Worm (Caenorhabditis elegans): ENCODE measurements around the gene ZK688.4.

ZK688.4 gene

ce11 chrIII:7909263-7909662 lies 14.4 kb downstream of the ZK688.4 start, which contains the start of gene ZK688.1:
Gene ZK688.1, plus strand, starts transcription at chrIII:7909563.
- no peak for TF ChIP-seq elt-1 (tag; optimal IDR thresholded peaks at IDR 0.05; ENCODE audit: borderline replicate concordance, insufficient read depth)
- TF ChIP-seq snpc-4 (tag; optimal IDR thresholded peaks at IDR 0.05), result no peak
- no peak for TF ChIP-seq hlh-1 (tag; optimal IDR thresholded peaks at IDR 0.05)
- TF ChIP-seq cnd-1 (tag; optimal IDR thresholded peaks at IDR 0.05), result no peak
- no peak for TF ChIP-seq nhr-28 (tag; optimal IDR thresholded peaks at IDR 0.05)
- no peak for TF ChIP-seq sptf-1 (tag; optimal IDR thresholded peaks at IDR 0.05)
- no peak for TF ChIP-seq unc-62 (GFP tag; optimal IDR thresholded peaks at IDR 0.05)
- no peak for TF ChIP-seq mab-5 (tag; optimal IDR thresholded peaks at IDR 0.05)
- TF ChIP-seq mep-1 (tag; optimal IDR thresholded peaks at IDR 0.05), result no peak
- no peak for TF ChIP-seq unc-120 (tag; optimal IDR thresholded peaks at IDR 0.05; ENCODE audit: poor library complexity, severe bottlenecking)
- no peak for TF ChIP-seq flh-1 (GFP tag; optimal IDR thresholded peaks at IDR 0.05)
- TF ChIP-seq pha-4 (tag; optimal IDR thresholded peaks at IDR 0.05), result no peak
- no peak for TF ChIP-seq ces-1 (GFP tag; optimal IDR thresholded peaks at IDR 0.05)
- no peak for TF ChIP-seq blmp-1 (tag; optimal IDR thresholded peaks at IDR 0.05)
- no peak for TF ChIP-seq nhr-237 (tag; optimal IDR thresholded peaks at IDR 0.05)
- no peak for TF ChIP-seq nhr-12 (tag; optimal IDR thresholded peaks at IDR 0.05)

ce11 chrIII:7911621-7912020 lies 16.8 kb downstream of the ZK688.4 start, which contains the start of gene ZK688.7:
Gene ZK688.7, minus strand, starts transcription at chrIII:7911634.
- peak; percentile 12 for TF ChIP-seq unc-62 (GFP tag; optimal IDR thresholded peaks at IDR 0.05)
- no peak for TF ChIP-seq zip-8 (tag; optimal IDR thresholded peaks at IDR 0.05)
- TF ChIP-seq nhr-2 (tag; optimal IDR thresholded peaks at IDR 0.05), result peak; percentile 51
- peak; percentile 61 for TF ChIP-seq ceh-39 (tag; optimal IDR thresholded peaks at IDR 0.05)
- TF ChIP-seq sem-2 (GFP tag; optimal IDR thresholded peaks at IDR 0.05), result no peak

ce11 chrIII:7913488-7913887 lies 18.7 kb downstream of the ZK688.4 start, which contains the start of gene ZK688.12:
Gene ZK688.12, minus strand, starts transcription at chrIII:7913588.
- no peak for TF ChIP-seq mls-2 (tag; optimal IDR thresholded peaks at IDR 0.05)
- TF ChIP-seq tbx-8 (GFP tag; optimal IDR thresholded peaks at IDR 0.05), result no peak
- TF ChIP-seq sptf-1 (tag; optimal IDR thresholded peaks at IDR 0.05), result no peak
- TF ChIP-seq elt-1 (tag; optimal IDR thresholded peaks at IDR 0.05; ENCODE audit: borderline replicate concordance, insufficient read depth), result no peak
- no peak for TF ChIP-seq M03D4.4 (tag; optimal IDR thresholded peaks at IDR 0.05)
- TF ChIP-seq nhr-12 (tag; optimal IDR thresholded peaks at IDR 0.05), result no peak
- no peak for TF ChIP-seq lin-32 (GFP tag; optimal IDR thresholded peaks at IDR 0.05)
- no peak for TF ChIP-seq ceh-83 (GFP tag; optimal IDR thresholded peaks at IDR 0.05)
- no peak for TF ChIP-seq blmp-1 (tag; optimal IDR thresholded peaks at IDR 0.05)
- TF ChIP-seq unc-39 (tag; optimal IDR thresholded peaks at IDR 0.05), result no peak
- TF ChIP-seq zip-8 (tag; optimal IDR thresholded peaks at IDR 0.05), result no peak
- TF ChIP-seq sem-2 (GFP tag; optimal IDR thresholded peaks at IDR 0.05), result no peak
- TF ChIP-seq nhr-237 (tag; optimal IDR thresholded peaks at IDR 0.05), result no peak
- TF ChIP-seq nhr-2 (tag; optimal IDR thresholded peaks at IDR 0.05), result no peak
- no peak for TF ChIP-seq ztf-11 (tag; optimal IDR thresholded peaks at IDR 0.05)
- TF ChIP-seq mep-1 (tag; optimal IDR thresholded peaks at IDR 0.05), result no peak
- TF ChIP-seq pha-4 (tag; optimal IDR thresholded peaks at IDR 0.05), result no peak
- TF ChIP-seq ces-1 (GFP tag; optimal IDR thresholded peaks at IDR 0.05), result no peak
- no peak for TF ChIP-seq flh-1 (GFP tag; optimal IDR thresholded peaks at IDR 0.05)

DNA sequence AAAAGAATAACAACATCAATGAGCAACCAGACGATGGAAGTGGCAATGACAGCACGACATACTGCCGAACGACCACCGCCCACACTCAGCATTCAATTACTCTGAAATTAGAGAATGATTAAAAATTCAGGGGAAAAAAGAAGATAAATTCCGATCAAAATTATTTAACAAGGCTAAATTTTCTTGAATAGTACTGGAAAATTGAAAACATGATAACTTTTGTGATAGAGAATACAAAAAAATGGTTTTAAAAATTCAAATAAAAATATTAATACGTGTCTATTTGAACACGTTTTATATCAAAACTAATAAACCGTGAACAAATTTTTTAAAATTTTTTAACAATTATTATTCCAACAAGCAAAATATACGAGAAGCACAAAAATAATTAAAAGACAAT lies 22.8 kb downstream of the ZK688.4 start, which contains the start of gene gly-3:
Gene gly-3, minus strand, starts transcription at position 101 of the 400 bp plus-strand sequence.
- TF ChIP-seq sptf-1 (tag; optimal IDR thresholded peaks at IDR 0.05) (no peak), ztf-11 (tag; optimal IDR thresholded peaks at IDR 0.05) (no peak), elt-3 (tag; optimal IDR thresholded peaks at IDR 0.05) (no peak), lsy-2 (tag; optimal IDR thresholded peaks at IDR 0.05) (no peak), snpc-4 (tag; optimal IDR thresholded peaks at IDR 0.05) (no peak), mep-1 (tag; optimal IDR thresholded peaks at IDR 0.05) (no peak), hlh-1 (tag; optimal IDR thresholded peaks at IDR 0.05) (no peak), bed-3 (GFP tag; optimal IDR thresholded peaks at IDR 0.05) (no peak), unc-39 (tag; optimal IDR thresholded peaks at IDR 0.05) (no peak), sem-2 (GFP tag; optimal IDR thresholded peaks at IDR 0.05) (no peak), drap-1 (GFP tag; optimal IDR thresholded peaks at IDR 0.05) (no peak)

DNA sequence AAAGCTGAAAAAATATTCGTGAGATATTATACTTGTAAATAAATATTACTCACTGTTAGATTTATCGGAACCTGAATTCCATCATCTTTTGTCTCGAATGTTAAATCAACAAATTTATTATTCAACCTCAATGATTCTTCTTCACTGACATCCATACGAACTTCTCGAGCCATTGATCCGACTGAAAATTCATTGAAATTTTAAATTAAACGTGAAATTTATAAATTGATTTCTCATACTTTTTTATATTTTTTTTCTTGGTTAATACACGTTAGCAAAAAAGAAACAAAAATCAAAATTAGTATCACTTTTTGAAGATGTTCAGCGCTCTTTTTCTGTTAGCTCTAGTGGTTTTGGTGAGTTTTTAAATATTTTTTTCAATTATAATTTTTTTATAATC lies 25.0 kb downstream of the ZK688.4 start, which contains the start of gene C29E4.14:
Gene C29E4.14, plus strand, starts transcription at position 301 of the 400 bp plus-strand sequence.
- TF ChIP-seq cnd-1 (tag; optimal IDR thresholded peaks at IDR 0.05) (no peak), ces-1 (GFP tag; optimal IDR thresholded peaks at IDR 0.05) (no peak), unc-120 (tag; optimal IDR thresholded peaks at IDR 0.05; ENCODE audit: poor library complexity, severe bottlenecking) (no peak), nhr-2 (tag; optimal IDR thresholded peaks at IDR 0.05) (no peak), bed-3 (GFP tag; optimal IDR thresholded peaks at IDR 0.05) (no peak), flh-1 (GFP tag; optimal IDR thresholded peaks at IDR 0.05) (no peak), ceh-83 (GFP tag; optimal IDR thresholded peaks at IDR 0.05) (no peak), M03D4.4 (tag; optimal IDR thresholded peaks at IDR 0.05) (no peak), snpc-4 (tag; optimal IDR thresholded peaks at IDR 0.05) (no peak), tbx-8 (GFP tag; optimal IDR thresholded peaks at IDR 0.05) (no peak), nhr-76 (tag; optimal IDR thresholded peaks at IDR 0.05) (no peak), mep-1 (tag; optimal IDR thresholded peaks at IDR 0.05) (no peak), blmp-1 (tag; optimal IDR thresholded peaks at IDR 0.05) (no peak), unc-62 (GFP tag; optimal IDR thresholded peaks at IDR 0.05) (no peak)

Data from whole organism, mixed stage, embryonic.